Worm (Caenorhabditis elegans): ENCODE results near the gene Y34B4A.2.

Y34B4A.2 gene

DNA sequence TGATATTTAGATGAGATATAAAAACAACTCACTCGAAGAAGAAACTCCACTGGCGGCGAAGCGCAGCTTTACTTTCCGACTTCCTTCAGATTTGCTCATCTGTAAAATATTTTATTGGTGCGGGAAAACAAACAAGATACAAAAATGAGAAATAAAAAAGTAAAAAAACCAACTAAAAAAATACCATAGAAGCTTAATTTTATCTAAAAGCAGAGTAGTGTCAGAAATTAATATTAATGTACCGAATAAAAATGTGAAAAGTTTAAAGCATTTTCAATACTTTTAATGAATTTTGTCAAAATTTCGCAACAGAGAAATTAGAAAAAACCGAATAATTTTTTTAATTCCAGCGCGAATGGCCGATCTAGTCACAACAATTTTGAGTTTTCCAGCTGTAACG is 44.0 kb downstream of the Y34B4A.2 start, which contains the start of gene sto-2:
Gene sto-2, minus strand, starts transcription at position 101 of the 400 bp plus-strand sequence.
- TF ChIP-seq nhr-179 (tag; optimal IDR thresholded peaks at IDR 0.05) = no peak
- no peak for TF ChIP-seq somi-1 (GFP tag; optimal IDR thresholded peaks at IDR 0.05)

DNA sequence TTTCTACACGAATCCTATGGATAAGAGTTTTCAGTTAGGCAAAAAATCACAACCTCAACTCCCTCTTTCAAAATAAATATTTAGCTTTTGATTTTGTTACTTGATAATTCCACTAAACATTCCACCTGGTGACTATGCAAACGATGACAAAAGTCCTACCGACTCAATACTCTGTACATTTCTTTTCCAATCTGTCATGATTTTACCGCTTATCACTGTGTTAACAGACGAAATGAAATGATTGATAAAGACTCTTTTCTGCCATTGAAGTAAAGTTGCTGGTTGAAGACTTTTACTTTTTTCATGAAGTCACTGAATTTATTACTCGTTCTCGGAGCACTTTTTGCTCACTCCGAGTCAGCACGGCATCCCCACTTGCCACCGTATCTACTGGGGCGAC is 49.9 kb downstream of the Y34B4A.2 start, which contains the start of gene C26B9.5:
Gene C26B9.5, plus strand, starts transcription at position 244 of the 400 bp plus-strand sequence.
- peak; percentile 68 for TF ChIP-seq nhr-80 (tag; optimal IDR thresholded peaks at IDR 0.05)
- TF ChIP-seq tbp1 (GFP tag; optimal IDR thresholded peaks at IDR 0.05) = no peak

DNA sequence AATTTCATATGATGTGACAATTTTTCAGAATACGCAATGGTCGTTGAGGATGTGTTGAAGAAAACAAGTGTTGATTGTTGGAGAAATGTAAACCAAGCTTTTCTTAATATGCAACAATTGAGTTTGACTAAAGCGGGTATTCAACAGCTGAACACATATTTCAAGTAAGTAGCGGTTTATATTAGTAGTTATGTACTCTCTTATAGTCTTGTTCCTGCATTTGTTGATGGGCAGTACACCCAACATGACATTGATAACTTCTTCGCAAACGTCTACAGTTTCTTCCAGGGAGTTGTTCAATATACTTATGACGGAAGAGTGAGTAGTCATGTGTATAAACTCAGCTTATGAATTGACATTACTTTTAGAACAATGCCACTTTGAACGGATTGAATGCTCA is 51.5 kb downstream of the Y34B4A.2 start:
- TF ChIP-seq K12H6.12 (tag; optimal IDR thresholded peaks at IDR 0.05) (no peak), F57C9.4 (tag; optimal IDR thresholded peaks at IDR 0.05) (no peak), lin-54 (GFP tag; optimal IDR thresholded peaks at IDR 0.05) (no peak), ztf-28 (GFP tag; IDR thresholded peaks at IDR 0.05) (no peak), chd-7 (tag; optimal IDR thresholded peaks at IDR 0.05) (no peak), egrh-3 (GFP tag; IDR thresholded peaks at IDR 0.05) (no peak)
